Worm (Caenorhabditis elegans): ENCODE measurements around the gene frpr-16.

ce11 chrII:6047639-6048159, 16.7 kb upstream of the frpr-16 start, which contains the start of the genes R12C12.6 and ran-5:
- TF ChIP-seq flt-1 (GFP tag; IDR thresholded peaks at IDR 0.05): 0 out of 2 replicates have a peak, but pooled peaks have one; percentile 33
- no peak for TF ChIP-seq med-1 (GFP tag; optimal IDR thresholded peaks at IDR 0.05; ENCODE audit: insufficient read depth)
- no peak for TF ChIP-seq tab-1 (GFP tag; IDR thresholded peaks at IDR 0.05)
- no peak for TF ChIP-seq ref-1 (GFP tag; conservative IDR thresholded peaks at IDR 0.05)
- peak; percentile 64; the same call in 1 of the 2 replicates for TF ChIP-seq ztf-23 (GFP tag; IDR thresholded peaks at IDR 0.05)
- peak; percentile 71 for TF ChIP-seq cog-1 (tag; optimal IDR thresholded peaks at IDR 0.05)
- no peak for TF ChIP-seq ztf-29 (GFP tag; IDR thresholded peaks at IDR 0.05)

Data from whole organism, midembryonic.